Worm (Caenorhabditis elegans) whole organism, young adult: Measurements from ENCODE around the gene hch-1.

Source experiments
- B0019.2 ChIP-seq: fragments of 200-800 bp; sonication (Bioruptor generic); conservative IDR thresholded peaks from 2 replicates; pipeline ENCODE4 v1.3.6; 2022; ENCODE audit warnings: missing genetic modification reagents, missing genetic modification characterization, missing compliant biosample characterization
- C17E4.6 ChIP-seq: fragments of 200-800 bp; sonication (Bioruptor generic); IDR thresholded peaks from 2 replicates; pipeline ENCODE4 v1.3.6; 2022; ENCODE audit warnings: missing genetic modification reagents, missing genetic modification characterization, missing compliant biosample characterization
- F10E7.11 ChIP-seq: sonication (generic microtip); optimal IDR thresholded peaks from 2 replicates; lab custom pipeline; 2017; ENCODE audit warnings: mild to moderate bottlenecking, missing genetic modification characterization, moderate library complexity, missing compliant biosample characterization
- F22D6.2 ChIP-seq: sonication (generic microtip); optimal IDR thresholded peaks from 2 replicates; lab custom pipeline; 2016; ENCODE audit warnings: mild to moderate bottlenecking, missing genetic modification characterization, missing compliant biosample characterization
- F23B12.7 ChIP-seq: sonication (generic microtip); optimal IDR thresholded peaks from 2 replicates; lab custom pipeline; 2017; ENCODE audit warnings: missing genetic modification characterization, mild to moderate bottlenecking, missing compliant biosample characterization, antibody characterized with exemption, moderate library complexity; ENCODE audit not compliant: insufficient read depth
- F37B4.10 ChIP-seq: fragments of 200-800 bp; sonication (Bioruptor generic); IDR thresholded peaks from 2 replicates; pipeline ENCODE4 v1.3.6; 2022; ENCODE audit warnings: missing genetic modification characterization, missing compliant biosample characterization
- F52B5.7 ChIP-seq: sonication (generic microtip); optimal IDR thresholded peaks from 2 replicates; lab custom pipeline; 2016; ENCODE audit warnings: mild to moderate bottlenecking, missing genetic modification characterization, missing compliant biosample characterization
- F55B11.4 ChIP-seq: sonication (generic microtip); optimal IDR thresholded peaks from 2 replicates; lab custom pipeline; 2016; ENCODE audit warnings: missing compliant biosample characterization, missing genetic modification characterization, borderline replicate concordance; ENCODE audit not compliant: insufficient read depth
- F57A8.1 ChIP-seq: fragments of 200-800 bp; sonication (Bioruptor generic); optimal IDR thresholded peaks from 2 replicates; lab custom pipeline; 2018; ENCODE audit warnings: mild to moderate bottlenecking, missing genetic modification characterization, moderate library complexity, missing compliant biosample characterization
- T07F8.4 ChIP-seq: sonication (generic microtip); optimal IDR thresholded peaks from 2 replicates; lab custom pipeline; 2016; ENCODE audit warnings: mild to moderate bottlenecking, missing genetic modification characterization, moderate library complexity, missing compliant biosample characterization
- T26A5.8 ChIP-seq: sonication (generic microtip); optimal IDR thresholded peaks from 2 replicates; lab custom pipeline; 2016; ENCODE audit warnings: missing genetic modification characterization, missing compliant biosample characterization
- Y56A3A.18 ChIP-seq: fragments of 200-800 bp; sonication (Bioruptor generic); IDR thresholded peaks from 2 replicates; pipeline ENCODE4 v1.3.6; 2022; ENCODE audit warnings: missing genetic modification reagents, missing genetic modification characterization, missing compliant biosample characterization
- akir-1 ChIP-seq: fragments of 200-800 bp; sonication (Bioruptor generic); optimal IDR thresholded peaks from 2 replicates; lab custom pipeline; 2018; ENCODE audit warnings: mild to moderate bottlenecking, missing genetic modification characterization, moderate library complexity, missing compliant biosample characterization
- attf-3 ChIP-seq: fragments of 200-800 bp; sonication (Bioruptor generic); conservative IDR thresholded peaks from 2 replicates; pipeline ENCODE4 v1.3.6; 2022; ENCODE audit warnings: missing genetic modification reagents, missing genetic modification characterization, missing compliant biosample characterization
- attf-5 ChIP-seq: fragments of 200-800 bp; sonication (Bioruptor generic); optimal IDR thresholded peaks from 2 replicates; lab custom pipeline; 2018; ENCODE audit warnings: mild to moderate bottlenecking, missing genetic modification characterization, missing compliant biosample characterization
- bed-2 ChIP-seq: fragments of 200-800 bp; sonication (Bioruptor generic); IDR thresholded peaks from 2 replicates; pipeline ENCODE4 v1.3.6; 2022; ENCODE audit warnings: missing genetic modification reagents, missing genetic modification characterization, missing compliant biosample characterization
- ccch-3 ChIP-seq: fragments of 200-800 bp; sonication (Bioruptor generic); optimal IDR thresholded peaks from 2 replicates; lab custom pipeline; 2018; ENCODE audit warnings: mild to moderate bottlenecking, missing genetic modification characterization, missing compliant biosample characterization
- cebp-2 ChIP-seq: fragments of 200-800 bp; sonication (Bioruptor generic); IDR thresholded peaks from 2 replicates; pipeline ENCODE4 v1.3.6; 2022; ENCODE audit warnings: missing genetic modification characterization, missing compliant biosample characterization
- ceh-79 ChIP-seq: sonication (generic microtip); optimal IDR thresholded peaks from 2 replicates; lab custom pipeline; 2017; ENCODE audit warnings: mild to moderate bottlenecking, missing genetic modification characterization, missing compliant biosample characterization
- chd-7 ChIP-seq: sonication (generic microtip); optimal IDR thresholded peaks from 2 replicates; lab custom pipeline; 2016; ENCODE audit warnings: mild to moderate bottlenecking, missing genetic modification characterization, moderate library complexity, missing compliant biosample characterization
- dox-1 ChIP-seq: fragments of 200-800 bp; sonication (Bioruptor generic); IDR thresholded peaks from 2 replicates; pipeline ENCODE4 v1.3.6; 2022; ENCODE audit warnings: missing genetic modification reagents, missing genetic modification characterization, missing compliant biosample characterization
- egl-18 ChIP-seq: fragments of 200-800 bp; sonication (Bioruptor generic); IDR thresholded peaks from 2 replicates; pipeline ENCODE4 v1.3.6; 2022; ENCODE audit warnings: missing genetic modification reagents, missing genetic modification characterization, missing compliant biosample characterization
- egl-44 ChIP-seq: fragments of 200-800 bp; sonication (Bioruptor generic); IDR thresholded peaks from 2 replicates; pipeline ENCODE4 v1.3.6; 2022; ENCODE audit warnings: missing genetic modification reagents, missing genetic modification characterization, missing compliant biosample characterization
- hmg-1.2 ChIP-seq: fragments of 200-800 bp; sonication (Bioruptor generic); IDR thresholded peaks from 2 replicates; pipeline ENCODE4 v1.3.6; 2022; ENCODE audit warnings: missing genetic modification reagents, missing genetic modification characterization, missing compliant biosample characterization
- hsf-1 ChIP-seq: fragments of 200-800 bp; sonication (Bioruptor generic); IDR thresholded peaks from 2 replicates; pipeline ENCODE4 v1.3.6; 2022; ENCODE audit warnings: missing genetic modification reagents, missing genetic modification characterization, missing compliant biosample characterization
- lin-40 ChIP-seq: sonication (generic microtip); optimal IDR thresholded peaks from 2 replicates; lab custom pipeline; 2016; ENCODE audit warnings: missing genetic modification characterization, mild to moderate bottlenecking, missing compliant biosample characterization, missing genotype, missing genetic modification reagents
- madf-8 ChIP-seq: fragments of 200-800 bp; sonication (Bioruptor generic); conservative IDR thresholded peaks from 2 replicates; pipeline ENCODE4 v1.3.6; 2022; ENCODE audit warnings: missing genetic modification reagents, missing genetic modification characterization, missing compliant biosample characterization
- mxl-1 ChIP-seq: sonication (generic microtip); optimal IDR thresholded peaks from 2 replicates; lab custom pipeline; 2016; ENCODE audit warnings: missing genetic modification characterization, missing compliant biosample characterization
- nhr-120 ChIP-seq: fragments of 200-800 bp; sonication (Bioruptor generic); IDR thresholded peaks from 2 replicates; pipeline ENCODE4 v1.3.6; 2022; ENCODE audit warnings: missing genetic modification characterization, missing compliant biosample characterization
- pbrm-1 ChIP-seq: fragments of 200-800 bp; sonication (Bioruptor generic); IDR thresholded peaks from 2 replicates; pipeline ENCODE4 v1.3.6; 2022; ENCODE audit warnings: missing genetic modification reagents, missing genetic modification characterization, missing compliant biosample characterization
- pha-4 ChIP-seq: fragments of 150-350 bp; sonication (generic microtip); optimal IDR thresholded peaks from 2 replicates; lab custom pipeline; 2014; ENCODE audit warnings: missing biosample characterization, missing genetic modification reagents, missing genetic modification characterization
- rec-8 ChIP-seq, 2 experiments: sonication (generic microtip); optimal IDR thresholded peaks; 2 replicates each; lab custom pipeline; 2016; ENCODE audit warnings: mild to moderate bottlenecking in 2 of 2, missing genetic modification characterization in 2 of 2, missing genetic modification reagents in 2 of 2, missing genotype in 2 of 2, missing biosample characterization in 1 of 2, missing compliant biosample characterization in 1 of 2, moderate library complexity in 1 of 2
- rpc-1 ChIP-seq, 2 experiments: fragments of 150-350 bp in 1 of 2; sonication (generic microtip) in 1 of 2; optimal IDR thresholded peaks; 2 replicates each; lab custom pipeline; 2014 to 2018; ENCODE audit warnings: missing biosample characterization in 1 of 2, missing genetic modification characterization in 1 of 2, missing genetic modification reagents in 1 of 2, missing genotype in 1 of 2
- sea-2 ChIP-seq: fragments of 200-800 bp; sonication (Bioruptor generic); IDR thresholded peaks from 2 replicates; pipeline ENCODE4 v1.3.6; 2022; ENCODE audit warnings: missing genetic modification characterization, missing compliant biosample characterization
- snpc-1.1 ChIP-seq: sonication (generic microtip); optimal IDR thresholded peaks from 2 replicates; lab custom pipeline; 2017; ENCODE audit warnings: missing genetic modification characterization, mild to moderate bottlenecking, missing compliant biosample characterization, antibody characterized with exemption, moderate library complexity, missing genotype, missing genetic modification reagents; ENCODE audit not compliant: insufficient read depth
- sptf-2 ChIP-seq: fragments of 200-800 bp; sonication (Bioruptor generic); optimal IDR thresholded peaks from 2 replicates; lab custom pipeline; 2018; ENCODE audit warnings: mild to moderate bottlenecking, missing genetic modification characterization, missing compliant biosample characterization
- tbp1 ChIP-seq: fragments of 200-800 bp; sonication (Bioruptor generic); optimal IDR thresholded peaks from 2 replicates; lab custom pipeline; 2018; ENCODE audit warnings: mild to moderate bottlenecking, missing genetic modification characterization, missing compliant biosample characterization
- unc-130 ChIP-seq: sonication (generic microtip); optimal IDR thresholded peaks from 2 replicates; lab custom pipeline; 2016; ENCODE audit warnings: missing genetic modification reagents, missing genetic modification characterization, missing compliant biosample characterization
- xnd-1 ChIP-seq: sonication (generic microtip); optimal IDR thresholded peaks from 2 replicates; lab custom pipeline; 2016; ENCODE audit warnings: missing genotype, missing genetic modification reagents, missing genetic modification characterization, missing compliant biosample characterization
- ztf-18 ChIP-seq: sonication (generic microtip); optimal IDR thresholded peaks from 2 replicates; lab custom pipeline; 2016; ENCODE audit warnings: missing genotype, mild to moderate bottlenecking, missing genetic modification characterization, missing compliant biosample characterization
- ztf-22 ChIP-seq: fragments of 200-800 bp; sonication (Bioruptor generic); optimal IDR thresholded peaks from 2 replicates; lab custom pipeline; 2018; ENCODE audit warnings: mild to moderate bottlenecking, missing genetic modification characterization, moderate library complexity, missing compliant biosample characterization
- ztf-25 ChIP-seq: fragments of 200-800 bp; sonication (Bioruptor generic); IDR thresholded peaks from 2 replicates; pipeline ENCODE4 v1.3.6; 2022; ENCODE audit warnings: missing genetic modification reagents, missing genetic modification characterization, missing compliant biosample characterization
- ztf-26 ChIP-seq: sonication (generic microtip); optimal IDR thresholded peaks from 2 replicates; lab custom pipeline; 2017; ENCODE audit warnings: missing genetic modification characterization, missing compliant biosample characterization
- ztf-28 ChIP-seq: fragments of 200-800 bp; sonication (Bioruptor generic); IDR thresholded peaks from 2 replicates; pipeline ENCODE4 v1.3.6; 2022; ENCODE audit warnings: missing genetic modification reagents, missing genetic modification characterization, missing compliant biosample characterization
- ztf-3 ChIP-seq: fragments of 200-800 bp; sonication (Bioruptor generic); optimal IDR thresholded peaks from 2 replicates; lab custom pipeline; 2018; ENCODE audit warnings: mild to moderate bottlenecking, missing genetic modification characterization, missing compliant biosample characterization
- ztf-6 ChIP-seq: fragments of 200-800 bp; sonication (Bioruptor generic); IDR thresholded peaks from 2 replicates; pipeline ENCODE4 v1.3.6; 2022; ENCODE audit warnings: missing genetic modification reagents, missing genetic modification characterization, missing compliant biosample characterization

Gene hch-1

DNA sequence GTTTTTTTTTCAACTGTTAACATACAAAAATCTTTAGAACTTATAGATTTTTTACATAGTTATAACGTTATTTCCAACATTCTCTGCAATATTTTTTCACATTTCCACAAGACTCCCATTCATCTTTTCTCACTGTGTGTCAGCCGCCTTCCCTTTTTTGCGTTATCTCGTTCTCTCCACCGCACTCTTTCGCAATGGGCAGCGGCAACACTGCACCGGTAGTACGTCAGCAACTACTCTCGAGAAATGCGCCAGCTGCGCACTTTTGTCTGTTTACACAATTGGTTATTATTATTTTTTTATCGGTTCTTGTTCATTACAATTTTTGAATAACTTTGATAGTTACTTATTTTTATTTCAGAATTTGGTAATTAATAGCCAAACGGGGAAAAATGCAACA lies 47.2 kb upstream of the hch-1 start, which contains the start of gene C05G5.2 (continued):
- TF ChIP-seq snpc-1.1 (tag; lab: Kevin White, UChicago) (no peak), F55B11.4 (tag; lab: Kevin White, UChicago) (no peak), nhr-120 (GFP tag; lab: Robert Waterston, UW) (no peak), Y56A3A.18 (GFP tag; lab: Robert Waterston, UW) (no peak), ztf-22 (peak; percentile 10), ztf-18 (tag; lab: Kevin White, UChicago) (peak; percentile 96), ztf-3 (no peak), pbrm-1 (GFP tag; lab: Robert Waterston, UW) (0 out of 2 replicates have a peak, but pooled peaks have one; percentile 40), ztf-28 (GFP tag; lab: Robert Waterston, UW) (no peak), tbp1 (peak; percentile 62), mxl-1 (tag; lab: Kevin White, UChicago) (no peak), F22D6.2 (tag; lab: Kevin White, UChicago) (peak; percentile 15), F57A8.1 (GFP tag; lab: Kevin White, UChicago) (peak; percentile 4), unc-130 (GFP tag; lab: Kevin White, UChicago) (no peak), F10E7.11 (tag; lab: Kevin White, UChicago) (no peak), xnd-1 (tag; lab: Kevin White, UChicago) (no peak), lin-40 (peak; percentile 90), cebp-2 (no peak), hmg-1.2 (GFP tag; lab: Robert Waterston, UW) (peak; percentile 56; the same call in 1 of the 2 replicates), akir-1 (GFP tag; lab: Kevin White, UChicago) (no peak), chd-7 (tag; lab: Kevin White, UChicago) (no peak), attf-3 (GFP tag; lab: Robert Waterston, UW) (no peak), F52B5.7 (tag; lab: Kevin White, UChicago) (no peak), C17E4.6 (GFP tag; lab: Robert Waterston, UW) (no peak), pha-4 (tag; lab: Kevin White, UChicago) (peak; percentile 91), ztf-6 (GFP tag; lab: Robert Waterston, UW) (no peak), dox-1 (GFP tag; lab: Robert Waterston, UW) (peak; percentile 95), ztf-26 (tag; lab: Kevin White, UChicago) (peak; percentile 70), ztf-25 (GFP tag; lab: Robert Waterston, UW) (no peak), ceh-79 (no peak), rpc-1 (optimal IDR thresholded peaks at IDR 0.05; lab: Kevin White, UChicago) (no peak), rpc-1 (tag; optimal IDR thresholded peaks at IDR 0.05; lab: Kevin White, UChicago) (no peak), egl-44 (GFP tag; lab: Robert Waterston, UW) (no peak), madf-8 (GFP tag; lab: Robert Waterston, UW) (no peak), rec-8 (tag; optimal IDR thresholded peaks at IDR 0.05; lab: Kevin White, UChicago) (no peak), sptf-2 (GFP tag; lab: Kevin White, UChicago) (no peak)

DNA sequence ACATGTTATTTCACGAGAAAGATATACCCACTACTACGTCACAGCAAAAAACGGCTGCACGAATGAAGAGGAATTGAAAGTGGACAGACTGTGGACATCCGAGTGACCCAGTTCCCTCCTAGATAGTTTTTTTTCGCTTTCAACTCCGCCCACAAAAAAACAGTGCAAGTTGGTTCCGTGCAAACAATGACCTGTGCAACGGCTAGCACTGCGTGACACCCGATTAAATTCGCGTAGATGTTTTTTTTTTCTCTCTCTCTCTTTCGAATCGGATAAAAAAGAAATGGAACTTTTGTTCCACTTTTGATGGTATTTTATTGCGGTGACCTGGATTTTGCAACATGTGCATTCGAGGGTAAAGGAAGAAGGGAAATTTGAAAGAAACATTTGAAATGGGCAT lies 45.4 kb upstream of the hch-1 start:
- TF ChIP-seq attf-5 (GFP tag; lab: Kevin White, UChicago), result no peak
- no peak for TF ChIP-seq bed-2 (GFP tag; lab: Robert Waterston, UW)
- TF ChIP-seq sea-2 (GFP tag; lab: Robert Waterston, UW), result no peak
- TF ChIP-seq hsf-1 (GFP tag; lab: Robert Waterston, UW), result no peak
- TF ChIP-seq F37B4.10 (GFP tag; lab: Robert Waterston, UW), result no peak
- TF ChIP-seq egl-18, result no peak
- no peak for TF ChIP-seq ccch-3
- no peak for TF ChIP-seq T26A5.8 (tag; lab: Kevin White, UChicago)
- TF ChIP-seq T07F8.4, result no peak
- no peak for TF ChIP-seq ztf-18 (tag; lab: Kevin White, UChicago)
- no peak for TF ChIP-seq F23B12.7
- no peak for TF ChIP-seq B0019.2 (GFP tag; lab: Robert Waterston, UW)
- no peak for TF ChIP-seq unc-130 (GFP tag; lab: Kevin White, UChicago)
